Worm (Caenorhabditis elegans): ENCODE measurements around the gene C46C11.3.

C46C11.3 gene

DNA sequence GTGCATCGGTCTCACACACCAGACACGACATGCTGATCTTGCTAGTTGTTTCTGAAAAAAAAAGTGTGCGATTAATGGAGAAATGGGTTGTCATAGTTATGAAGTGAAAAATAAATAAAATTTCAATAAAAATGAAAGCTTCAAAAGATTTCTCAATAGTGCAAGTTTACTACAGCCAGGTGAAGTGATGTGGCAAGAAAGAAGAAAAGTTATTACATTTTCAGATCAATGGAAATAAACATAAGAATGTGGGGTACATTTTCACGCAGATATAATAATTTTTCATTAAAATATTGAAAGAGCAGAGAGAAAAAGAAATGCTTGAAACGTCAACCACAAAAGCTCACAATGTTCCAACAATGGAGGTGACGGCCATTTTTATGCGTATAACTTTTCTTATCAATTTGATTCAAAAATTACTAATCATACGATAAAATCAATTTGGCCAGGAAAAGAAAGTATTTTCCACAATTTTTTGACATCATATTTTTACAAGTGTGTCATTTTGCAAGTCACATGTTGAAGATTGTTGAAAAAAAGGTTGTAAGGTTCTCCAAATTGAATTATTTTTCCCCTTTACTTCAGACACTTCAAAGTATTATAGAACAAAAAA is 38.2 kb downstream of the C46C11.3 start, which contains the start of gene nhr-45:
Gene nhr-45 (minus strand): TSS at position 51 of the 613 bp plus-strand sequence.
- TF ChIP-seq fos-1 (tag; optimal IDR thresholded peaks at IDR 0.05) (peak; percentile 67), nhr-25 (tag; optimal IDR thresholded peaks at IDR 0.05) (no peak), ztf-4 (tag; optimal IDR thresholded peaks at IDR 0.05) (no peak), F13H6.1 (tag; optimal IDR thresholded peaks at IDR 0.05) (no peak)

DNA sequence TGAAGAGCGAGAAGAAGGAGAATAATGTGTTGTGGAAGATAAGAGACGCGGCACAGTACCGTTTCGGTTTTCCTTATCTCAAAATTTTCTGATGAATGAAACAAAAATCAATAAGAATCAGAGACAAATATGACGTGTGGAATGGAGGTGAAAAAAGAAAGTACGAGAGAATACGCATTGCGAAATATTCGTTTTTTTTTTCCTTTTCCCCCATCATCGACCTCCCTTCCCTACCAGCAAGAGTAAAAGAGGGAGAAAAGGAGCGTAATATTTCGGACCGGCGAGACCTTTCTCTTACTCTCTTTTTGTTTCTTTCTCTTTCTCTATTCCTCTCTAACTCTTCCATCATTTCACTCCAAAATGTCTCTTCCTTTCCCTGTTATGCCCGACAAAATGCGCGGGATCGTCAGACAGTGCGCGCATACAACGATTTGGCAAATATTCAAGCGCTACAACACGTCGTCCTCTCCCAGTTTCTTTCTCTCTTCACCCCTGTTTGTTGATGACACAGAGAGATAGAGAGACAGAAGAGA is 40.2 kb downstream of the C46C11.3 start:
- no peak for TF ChIP-seq ceh-82 (tag; optimal IDR thresholded peaks at IDR 0.05)
- no peak for TF ChIP-seq unc-39 (tag; optimal IDR thresholded peaks at IDR 0.05)
- TF ChIP-seq R02D3.7 (tag; optimal IDR thresholded peaks at IDR 0.05) = no peak
- no peak for TF ChIP-seq zag-1 (tag; optimal IDR thresholded peaks at IDR 0.05)
- no peak for TF ChIP-seq nhr-23 (tag; optimal IDR thresholded peaks at IDR 0.05)
- peak; percentile 72 for TF ChIP-seq crh-2 (tag; optimal IDR thresholded peaks at IDR 0.05)
- TF ChIP-seq dmd-4 (tag; optimal IDR thresholded peaks at IDR 0.05) = no peak
- no peak for TF ChIP-seq nhr-237 (tag; optimal IDR thresholded peaks at IDR 0.05)
- no peak for TF ChIP-seq aly-2 (tag; optimal IDR thresholded peaks at IDR 0.05)
- TF ChIP-seq unc-55 (GFP tag; optimal IDR thresholded peaks at IDR 0.05) = peak; percentile 53
- TF ChIP-seq lin-39 (tag; optimal IDR thresholded peaks at IDR 0.05) = no peak
- TF ChIP-seq alr-1 (tag; optimal IDR thresholded peaks at IDR 0.05) = no peak
- TF ChIP-seq nhr-21 (tag; optimal IDR thresholded peaks at IDR 0.05) = no peak
- TF ChIP-seq ZK546.5 (tag; optimal IDR thresholded peaks at IDR 0.05) = no peak
- TF ChIP-seq sma-3 (GFP tag; optimal IDR thresholded peaks at IDR 0.05) = peak; percentile 76
- no peak for TF ChIP-seq lin-13 (GFP tag; optimal IDR thresholded peaks at IDR 0.05)
- peak; percentile 52 for TF ChIP-seq C34F6.9 (tag; optimal IDR thresholded peaks at IDR 0.05)
- TF ChIP-seq mbf-1 (tag; optimal IDR thresholded peaks at IDR 0.05) = no peak
- peak; percentile 16 for TF ChIP-seq egl-27 (tag; optimal IDR thresholded peaks at IDR 0.05)
- no peak for TF ChIP-seq ztf-11 (tag; optimal IDR thresholded peaks at IDR 0.05)
- peak; percentile 13 for TF ChIP-seq ama-1 (optimal IDR thresholded peaks at IDR 0.05)
- peak; percentile 79 for TF ChIP-seq F13H6.1 (tag; optimal IDR thresholded peaks at IDR 0.05)
- peak; percentile 31 for TF ChIP-seq peb-1 (tag; optimal IDR thresholded peaks at IDR 0.05)
- TF ChIP-seq skn-1 (tag; optimal IDR thresholded peaks at IDR 0.05) = no peak
- peak; percentile 3 for TF ChIP-seq gmeb-1 (tag; optimal IDR thresholded peaks at IDR 0.05)
- TF ChIP-seq mab-5 (tag; optimal IDR thresholded peaks at IDR 0.05) = no peak
- TF ChIP-seq blmp-1 (tag; optimal IDR thresholded peaks at IDR 0.05; ENCODE audit: insufficient read depth) = peak; percentile 85
- TF ChIP-seq Y55F3AM.14 (GFP tag; optimal IDR thresholded peaks at IDR 0.05) = peak; percentile 95
- TF ChIP-seq sem-4 (tag; optimal IDR thresholded peaks at IDR 0.05) = peak; percentile 11
- TF ChIP-seq nhr-6 (tag; optimal IDR thresholded peaks at IDR 0.05) = no peak
- no peak for TF ChIP-seq ceh-16 (tag; optimal IDR thresholded peaks at IDR 0.05)
- TF ChIP-seq nhr-11 (tag; optimal IDR thresholded peaks at IDR 0.05) = no peak
- TF ChIP-seq nhr-25 (tag; optimal IDR thresholded peaks at IDR 0.05) = peak; percentile 84
- TF ChIP-seq lin-11 (tag; optimal IDR thresholded peaks at IDR 0.05) = no peak
- TF ChIP-seq mdl-1 (tag; optimal IDR thresholded peaks at IDR 0.05) = no peak
- TF ChIP-seq elt-3 (tag; optimal IDR thresholded peaks at IDR 0.05) = no peak
- TF ChIP-seq fos-1 (tag; optimal IDR thresholded peaks at IDR 0.05) = peak; percentile 72
- peak; percentile 36 for TF ChIP-seq sma-9 (GFP tag; optimal IDR thresholded peaks at IDR 0.05)
- no peak for TF ChIP-seq sma-9 (tag; optimal IDR thresholded peaks at IDR 0.05)
- no peak for TF ChIP-seq snpc-4 (tag; optimal IDR thresholded peaks at IDR 0.05)
- no peak for TF ChIP-seq elt-1 (tag; optimal IDR thresholded peaks at IDR 0.05)
- no peak for TF ChIP-seq nhr-12 (tag; optimal IDR thresholded peaks at IDR 0.05)
- peak; percentile 11 to 39 for TF ChIP-seq lsy-2 (tag; optimal IDR thresholded peaks at IDR 0.05)
- TF ChIP-seq ztf-1 (GFP tag; conservative IDR thresholded peaks at IDR 0.05) = no peak
- TF ChIP-seq nhr-129 (tag; optimal IDR thresholded peaks at IDR 0.05) = peak; percentile 81
- TF ChIP-seq unc-62 (GFP tag; optimal IDR thresholded peaks at IDR 0.05) = no peak
- TF ChIP-seq nhr-77 (tag; optimal IDR thresholded peaks at IDR 0.05) = no peak
- TF ChIP-seq nhr-10 (tag; optimal IDR thresholded peaks at IDR 0.05) = no peak
- peak; percentile 41 for TF ChIP-seq ztf-4 (tag; optimal IDR thresholded peaks at IDR 0.05)

All from whole organism, L2 larva.